Fruit fly (Drosophila melanogaster) whole organism, larva: ENCODE results near the gene Eip63E.
A peak's percentile ranks its signal among the peaks of the same experiment; 100 is the strongest.

Experiments used
- noc ChIP-seq: fragments of 200-800 bp; sonication (Bioruptor generic); optimal IDR thresholded peaks from 3 replicates; lab custom pipeline; 2019; ENCODE audit warnings: missing biosample characterization, mild to moderate bottlenecking, missing genetic modification characterization, moderate library complexity

Gene Eip63E

dm6 chr3L:3517894-3518293 is 2.3 kb downstream of the Eip63E start:
- TF ChIP-seq noc: peak; percentile 81

DNA sequence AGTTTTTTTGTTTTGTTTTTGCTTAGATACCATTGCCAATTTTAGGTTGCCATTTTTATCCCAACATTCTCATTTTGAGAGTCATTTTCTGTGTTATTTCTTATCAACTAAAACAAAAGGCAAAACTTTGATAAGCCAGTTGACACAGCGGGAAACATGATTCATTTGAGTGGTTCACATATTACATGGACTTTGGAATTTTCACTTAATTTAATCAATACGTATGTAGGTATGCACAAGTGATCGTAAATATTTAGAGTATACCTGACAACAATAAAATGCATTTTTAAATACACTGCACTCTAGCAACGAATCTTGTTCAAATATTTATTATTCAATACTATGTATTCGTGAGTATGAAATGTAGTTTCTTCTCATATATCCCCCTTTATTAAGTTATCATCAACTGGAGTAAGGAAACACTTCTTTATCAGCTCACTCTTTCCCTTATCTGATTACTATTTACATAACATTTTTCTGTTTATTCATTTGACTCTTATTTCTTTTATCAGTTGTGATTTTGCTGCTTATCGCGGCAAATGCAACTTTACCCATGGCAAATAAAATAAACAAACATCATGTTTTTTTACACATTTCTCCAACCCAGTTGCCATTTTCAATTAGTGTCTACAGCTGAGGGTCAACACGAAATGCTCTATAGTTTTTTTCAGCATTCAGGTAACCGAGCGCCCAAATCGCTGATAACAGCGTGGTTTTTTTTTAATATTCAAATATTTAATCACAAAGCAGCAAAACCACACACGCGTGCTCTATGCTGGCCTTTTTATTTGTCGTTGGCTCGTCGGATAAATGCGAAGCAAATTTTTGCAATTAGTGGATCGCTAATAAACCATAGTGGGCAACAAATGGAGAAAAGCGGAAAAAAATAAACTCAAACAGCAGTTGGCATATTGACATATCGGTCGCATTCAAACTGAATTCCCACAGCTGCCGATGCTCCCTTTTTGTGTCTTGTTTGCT is 3.3 kb downstream of the Eip63E start:
- TF ChIP-seq noc: peak; percentile 60

DNA sequence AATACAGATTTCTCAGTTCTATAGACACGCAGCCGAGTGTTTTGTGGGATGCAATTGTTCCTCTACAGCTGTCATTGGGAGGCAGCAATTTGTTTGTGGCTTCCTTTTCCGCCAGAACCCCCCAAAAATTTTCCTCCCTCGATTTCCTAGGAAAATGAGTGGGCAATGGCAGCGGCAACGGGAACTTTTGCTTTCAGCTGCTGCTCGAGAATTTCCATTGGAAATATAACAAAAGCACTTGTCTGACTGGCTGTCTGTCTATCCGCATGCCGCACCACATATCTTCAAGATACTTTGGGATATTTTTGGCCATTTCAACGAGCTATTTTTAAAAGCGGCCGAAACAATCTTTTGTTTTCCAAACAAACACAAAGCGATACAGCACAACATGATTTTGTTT is 8.2 kb downstream of the Eip63E start:
- no peak for TF ChIP-seq noc

- no peak for TF ChIP-seq noc
These were observed 15.2 kb downstream of the Eip63E start for dm6 chr3L:3530588-3531264.

dm6 chr3L:3531359-3531758 is 15.8 kb downstream of the Eip63E start:
- no peak for TF ChIP-seq noc

- TF ChIP-seq noc: no peak
These were observed 17.3 kb downstream of the Eip63E start for dm6 chr3L:3532867-3533266.

DNA sequence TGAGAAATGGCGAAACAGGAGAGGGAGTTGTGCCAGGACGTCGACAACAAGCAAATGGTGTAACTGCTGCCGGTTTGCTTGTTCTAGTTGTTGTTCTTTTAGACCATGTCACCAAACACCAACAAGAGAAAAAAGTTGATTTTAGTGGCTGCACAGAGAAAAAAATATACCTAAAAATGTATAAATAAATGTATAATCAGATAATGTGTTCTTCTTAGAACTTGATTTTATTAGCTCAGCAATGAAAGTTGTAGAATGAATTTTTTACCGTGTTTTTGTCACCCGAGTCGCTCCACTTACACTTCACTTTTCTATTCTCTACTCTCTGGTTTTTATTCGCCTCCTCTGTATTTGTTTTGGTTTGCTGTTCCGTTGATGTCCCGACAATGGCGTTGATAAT is 18.7 kb downstream of the Eip63E start:
- no peak for TF ChIP-seq noc

DNA sequence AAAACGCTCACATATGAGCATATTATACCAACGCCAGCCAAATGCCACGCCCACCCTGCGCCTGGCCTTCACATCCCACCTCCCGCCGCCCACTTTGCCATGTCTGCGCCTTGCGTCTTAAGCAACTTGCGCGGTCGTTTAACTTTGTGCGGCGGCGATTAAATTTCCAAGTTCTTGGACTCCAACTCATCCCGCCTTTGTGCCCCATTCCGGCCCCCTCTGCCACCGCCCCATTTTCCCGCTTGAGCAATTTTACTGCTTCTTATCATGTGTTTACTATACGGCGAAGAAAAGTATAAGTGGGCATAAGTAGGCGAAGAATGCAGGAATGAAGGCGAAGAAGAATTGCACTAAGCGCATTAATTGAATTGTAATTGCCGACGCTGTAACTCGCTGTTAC is 20.1 kb downstream of the Eip63E start:
- no peak for TF ChIP-seq noc

- TF ChIP-seq noc: no peak
These were observed 20.9 kb downstream of the Eip63E start for dm6 chr3L:3536414-3536813.

DNA sequence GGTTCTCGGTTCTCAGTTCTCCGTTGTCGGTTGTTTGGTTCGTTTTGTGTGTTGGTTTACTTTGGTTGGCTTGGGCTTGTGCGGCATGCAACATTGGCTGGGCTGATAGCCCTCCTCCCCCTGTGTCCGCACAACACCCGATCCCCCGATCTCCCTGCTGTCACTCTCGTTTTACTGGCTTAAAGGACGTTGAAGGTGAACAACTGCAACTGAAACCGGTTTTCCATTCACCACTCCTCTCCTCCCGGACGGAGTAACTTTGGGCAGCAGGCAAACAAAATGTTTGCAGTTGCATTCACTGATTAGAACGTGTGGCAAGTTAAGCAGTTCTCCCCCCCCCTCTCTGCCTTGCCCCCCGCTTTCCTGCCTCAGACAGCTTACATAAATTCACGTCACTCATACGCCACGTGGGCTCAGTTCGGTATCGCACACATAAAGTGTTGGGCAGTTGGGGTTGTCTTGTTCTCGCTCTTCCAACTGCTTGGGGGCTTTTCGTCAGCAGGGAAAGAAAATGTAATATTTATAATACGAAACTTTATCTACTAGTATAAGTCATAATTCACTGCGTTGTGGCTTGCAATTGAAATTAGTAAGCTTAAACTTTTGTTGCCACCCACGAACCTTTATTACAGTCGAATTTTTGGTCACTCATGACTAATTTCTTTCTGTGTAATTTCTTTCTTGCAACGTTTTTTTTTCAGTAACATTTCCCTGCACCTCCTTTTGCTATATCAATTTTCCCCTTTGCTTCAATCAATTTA is 21.5 kb downstream of the Eip63E start:
- no peak for TF ChIP-seq noc

DNA sequence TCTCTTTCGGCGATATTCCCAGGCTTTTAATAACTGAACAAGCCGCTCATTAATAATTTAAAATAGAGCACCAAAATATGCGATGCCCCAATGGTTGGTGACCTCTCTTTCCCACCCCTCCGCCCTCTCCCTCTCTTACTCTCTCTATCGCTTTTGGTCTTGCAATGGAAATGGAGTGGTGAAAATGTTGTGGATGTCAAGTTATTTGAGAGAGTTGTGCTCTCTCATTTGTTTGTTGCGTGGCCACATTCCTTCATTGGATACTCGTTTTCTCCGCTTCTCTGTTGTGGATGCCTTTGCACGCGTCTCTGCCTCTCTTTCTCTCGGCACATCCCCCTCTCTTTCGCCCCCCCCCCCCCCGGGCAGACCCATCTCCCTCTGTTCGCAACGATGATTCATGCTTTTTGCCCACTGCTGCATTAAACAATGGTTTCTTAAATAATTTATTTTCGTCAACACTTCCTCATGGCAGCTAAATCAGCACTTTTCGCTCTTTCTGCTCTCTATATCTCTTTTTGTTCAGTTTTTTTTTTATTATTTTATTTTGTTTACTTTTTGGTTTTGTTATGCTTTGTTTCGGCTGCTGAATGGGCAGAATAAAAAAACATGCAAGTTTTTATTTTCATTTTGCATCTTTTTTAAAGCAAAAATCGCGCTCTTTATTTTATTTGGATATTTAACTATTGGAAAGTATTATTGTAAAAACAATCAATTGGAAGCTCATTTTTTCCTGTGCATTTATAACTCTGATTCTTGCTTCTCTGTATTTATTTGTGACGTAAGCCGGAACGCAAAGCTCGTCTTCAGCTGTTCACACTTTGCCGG is 27.2 kb downstream of the Eip63E start:
- TF ChIP-seq noc: no peak

dm6 chr3L:3543525-3543971 is 28.0 kb downstream of the Eip63E start:
- peak; percentile 25 for TF ChIP-seq noc

DNA sequence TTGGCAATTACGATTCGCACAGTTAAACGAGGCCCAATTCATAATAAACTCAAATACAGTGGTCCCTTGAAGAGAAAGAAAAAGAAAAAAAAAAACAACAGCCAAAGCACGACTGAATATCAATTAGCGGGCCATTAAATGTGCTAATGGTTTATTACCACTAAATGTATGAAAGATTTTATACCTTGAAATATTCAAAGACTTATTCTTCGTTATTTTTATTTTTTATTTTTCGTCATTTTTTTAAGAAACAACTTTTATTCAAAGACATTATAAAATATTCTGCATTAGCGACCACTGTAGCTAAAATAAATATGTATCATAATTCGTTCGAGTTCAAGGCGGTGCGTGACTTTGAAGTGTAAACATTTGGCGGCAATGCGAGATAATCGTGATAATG is 28.7 kb downstream of the Eip63E start:
- TF ChIP-seq noc: peak; percentile 52

DNA sequence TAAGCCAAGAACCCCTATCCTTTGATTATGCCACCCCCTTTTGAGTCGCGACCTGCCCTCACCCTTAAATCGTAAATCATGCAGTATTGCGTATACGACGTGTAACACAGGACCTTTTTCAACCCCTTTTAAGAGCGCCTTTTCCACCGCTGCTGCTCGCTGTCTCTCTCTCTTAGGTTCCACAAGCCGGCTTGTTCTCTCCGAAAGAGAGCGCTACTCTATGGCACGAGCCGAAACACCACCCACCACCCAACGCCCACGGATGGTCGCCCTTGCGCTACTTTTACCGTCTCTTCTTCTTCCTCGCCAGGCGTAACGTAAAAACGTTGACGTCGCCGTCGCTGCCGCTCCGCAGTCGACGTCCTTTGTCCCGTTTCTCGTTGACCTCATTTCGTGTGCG is 29.4 kb downstream of the Eip63E start:
- TF ChIP-seq noc: no peak

DNA sequence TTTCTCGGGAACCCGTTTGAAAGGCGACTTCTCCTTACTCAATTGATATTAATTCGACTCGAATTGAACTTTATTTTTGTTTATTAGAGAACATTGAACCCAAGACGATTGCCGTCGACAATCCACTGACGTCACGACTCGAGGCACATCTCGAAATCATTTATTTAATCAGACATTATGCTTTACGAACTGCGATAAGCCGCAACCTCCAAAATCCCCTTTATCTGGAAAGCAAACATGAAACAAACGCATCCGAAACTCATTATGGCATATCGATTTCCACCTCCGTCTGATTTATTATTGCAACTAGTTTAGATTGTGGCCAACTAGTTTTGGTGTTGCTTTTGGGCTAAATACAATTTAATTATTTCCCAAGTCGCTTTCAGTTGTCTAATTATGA is 31.6 kb downstream of the Eip63E start:
- no peak for TF ChIP-seq noc

dm6 chr3L:3549468-3549867 is 33.9 kb downstream of the Eip63E start:
- no peak for TF ChIP-seq noc
